Fruit fly (Drosophila melanogaster) whole organism, embryonic: Measurements from ENCODE around the gene CG15431.

ENCODE experiments used
- Atf6 ChIP-seq: fragments of 200-800 bp; sonication (Bioruptor generic); IDR thresholded peaks from 2 replicates; pipeline ENCODE4 v1.3.6; 2022; ENCODE audit warnings: missing biosample characterization, missing genetic modification characterization
- CG10209 ChIP-seq: fragments of 200-800 bp; sonication (Bioruptor generic); optimal IDR thresholded peaks from 3 replicates; lab custom pipeline; 2017; ENCODE audit warnings: missing biosample characterization, mild to moderate bottlenecking, missing genetic modification characterization, missing genetic modification reagents
- CG10431 ChIP-seq: fragments of 200-800 bp; sonication (Bioruptor generic); optimal IDR thresholded peaks from 3 replicates; lab custom pipeline; 2018; ENCODE audit warnings: missing biosample characterization, mild to moderate bottlenecking, missing genetic modification characterization
- CG12071 ChIP-seq: fragments of 200-800 bp; sonication (Bioruptor generic); optimal IDR thresholded peaks from 3 replicates; lab custom pipeline; 2018; ENCODE audit warnings: missing biosample characterization, mild to moderate bottlenecking, missing genetic modification characterization
- CG13624 ChIP-seq: fragments of 200-800 bp; sonication (Bioruptor generic); optimal IDR thresholded peaks from 2 replicates; lab custom pipeline; 2016; ENCODE audit warnings: missing biosample characterization, missing genetic modification characterization
- CG14014 ChIP-seq: fragments of 200-800 bp; sonication (Bioruptor generic); IDR thresholded peaks from 2 replicates; pipeline ENCODE4 v1.3.6; 2022; ENCODE audit warnings: missing biosample characterization, missing genetic modification characterization
- CG1529 ChIP-seq: fragments of 200-800 bp; sonication (Bioruptor generic); optimal IDR thresholded peaks from 3 replicates; lab custom pipeline; 2018; ENCODE audit warnings: missing biosample characterization, missing genetic modification characterization
- CG17612 ChIP-seq: fragments of 200-800 bp; sonication (Bioruptor generic); IDR thresholded peaks from 2 replicates; pipeline ENCODE4 v1.3.6; 2022; ENCODE audit warnings: missing biosample characterization, missing genetic modification characterization
- CG18011 ChIP-seq: fragments of 200-800 bp; sonication (Bioruptor generic); optimal IDR thresholded peaks from 2 replicates; lab custom pipeline; 2017; ENCODE audit warnings: missing biosample characterization, missing genetic modification characterization, mild to moderate bottlenecking, moderate library complexity, missing genotype
- CG2120 ChIP-seq: fragments of 200-800 bp; sonication (Bioruptor generic); optimal IDR thresholded peaks from 3 replicates; lab custom pipeline; 2016; ENCODE audit warnings: missing biosample characterization, missing genetic modification characterization
- CG3281 ChIP-seq: fragments of 200-800 bp; sonication (Bioruptor generic); optimal IDR thresholded peaks from 3 replicates; lab custom pipeline; 2017; ENCODE audit warnings: missing biosample characterization, mild to moderate bottlenecking, missing genetic modification characterization
- CG34224 ChIP-seq: fragments of 200-800 bp; sonication (Bioruptor generic); IDR thresholded peaks from 3 replicates; pipeline ENCODE4 v1.3.6; 2022; ENCODE audit warnings: missing biosample characterization, missing genetic modification characterization; ENCODE audit not compliant: partially characterized antibody
- CG5953 ChIP-seq: fragments of 200-800 bp; sonication (Bioruptor generic); IDR thresholded peaks from 2 replicates; pipeline ENCODE4 v1.3.6; 2022; ENCODE audit warnings: missing biosample characterization, missing genetic modification characterization
- CG6813 ChIP-seq: fragments of 200-800 bp; sonication (Bioruptor generic); optimal IDR thresholded peaks from 2 replicates; lab custom pipeline; 2017; ENCODE audit warnings: missing biosample characterization, missing genetic modification characterization, mild to moderate bottlenecking, moderate library complexity, missing genetic modification reagents
- CG9932 ChIP-seq: fragments of 200-800 bp; sonication (Bioruptor generic); IDR thresholded peaks from 2 replicates; pipeline ENCODE4 v1.3.6; 2022; ENCODE audit warnings: missing biosample characterization, missing genetic modification characterization
- D ChIP-seq, 2 experiments: fragments of 200-800 bp in 1 of 2; fragments of >200 bp in 1 of 2; sonication (Bioruptor generic) in 1 of 2; optimal IDR thresholded peaks; 2 replicates in 1 of 2; 3 replicates in 1 of 2; lab custom pipeline; 2017; ENCODE audit warnings: mild to moderate bottlenecking in 1 of 2, missing biosample characterization in 1 of 2, missing genetic modification characterization in 1 of 2, missing genetic modification reagents in 1 of 2
- Drgx ChIP-seq: fragments of 200-800 bp; sonication (Bioruptor generic); IDR thresholded peaks from 2 replicates; pipeline ENCODE4 v1.3.6; 2022; ENCODE audit warnings: missing biosample characterization, missing genetic modification characterization
- Med ChIP-seq: fragments of 200-800 bp; sonication (Bioruptor generic); peaks from one replicate; lab custom pipeline; 2016; ENCODE audit warnings: missing biosample characterization, missing genetic modification characterization, mild to moderate bottlenecking, inconsistent platforms, moderate library complexity
- Nf-YC ChIP-seq: fragments of 200-800 bp; optimal IDR thresholded peaks from 3 replicates; lab custom pipeline; 2019; ENCODE audit warnings: missing biosample characterization, mild to moderate bottlenecking, missing genetic modification characterization, moderate library complexity
- Sox100B ChIP-seq: fragments of 200-800 bp; sonication (Bioruptor generic); optimal IDR thresholded peaks from 3 replicates; lab custom pipeline; 2018; ENCODE audit warnings: missing biosample characterization, mild to moderate bottlenecking, missing genetic modification characterization
- Sry-β ChIP-seq: fragments of 200-800 bp; sonication (Bioruptor generic); optimal IDR thresholded peaks from 2 replicates; lab custom pipeline; 2018; ENCODE audit warnings: missing biosample characterization, mild to moderate bottlenecking, missing genetic modification characterization, moderate library complexity
- ac ChIP-seq: fragments of 200-800 bp; sonication (Bioruptor generic); optimal IDR thresholded peaks from 3 replicates; lab custom pipeline; 2017; ENCODE audit warnings: missing biosample characterization, mild to moderate bottlenecking, missing genetic modification characterization
- ase ChIP-seq: fragments of 200-800 bp; sonication (Bioruptor generic); IDR thresholded peaks from 3 replicates; pipeline ENCODE4 v1.3.6; 2022; ENCODE audit warnings: missing biosample characterization, missing genetic modification characterization
- ash1 ChIP-seq: fragments of 200-800 bp; sonication (Bioruptor generic); optimal IDR thresholded peaks from 2 replicates; lab custom pipeline; 2018; ENCODE audit warnings: missing biosample characterization, mild to moderate bottlenecking, missing genetic modification characterization
- caup ChIP-seq: fragments of 200-800 bp; sonication (Bioruptor generic); optimal IDR thresholded peaks from 3 replicates; lab custom pipeline; 2017; ENCODE audit warnings: missing biosample characterization, mild to moderate bottlenecking, missing genetic modification characterization, moderate library complexity; ENCODE audit not compliant: severe bottlenecking
- chinmo ChIP-seq: fragments of 200-800 bp; sonication (Bioruptor generic); IDR thresholded peaks from 4 replicates; pipeline ENCODE4 v1.3.6; 2022; ENCODE audit warnings: missing biosample characterization, missing genetic modification characterization; ENCODE audit not compliant: partially characterized antibody
- disco-r ChIP-seq: fragments of 200-800 bp; sonication (Bioruptor generic); optimal IDR thresholded peaks from 2 replicates; lab custom pipeline; 2016; ENCODE audit warnings: missing biosample characterization, missing genetic modification characterization
- dysf ChIP-seq: fragments of 200-800 bp; sonication (Bioruptor generic); IDR thresholded peaks from 3 replicates; pipeline ENCODE4 v1.3.6; 2022; ENCODE audit warnings: missing biosample characterization, missing genetic modification characterization
- gsb ChIP-seq: fragments of 200-800 bp; sonication (Bioruptor generic); IDR thresholded peaks from 2 replicates; pipeline ENCODE4 v1.3.6; 2022; ENCODE audit warnings: missing biosample characterization, missing genetic modification characterization
- kni ChIP-seq: fragments of 200-800 bp; sonication (Bioruptor generic); optimal IDR thresholded peaks from 3 replicates; lab custom pipeline; 2017; ENCODE audit warnings: mild to moderate bottlenecking, missing biosample characterization, missing genetic modification reagents, missing genetic modification characterization
- lbe ChIP-seq: fragments of 200-800 bp; sonication (Bioruptor generic); optimal IDR thresholded peaks from 2 replicates; lab custom pipeline; 2016; ENCODE audit warnings: missing biosample characterization, mild to moderate bottlenecking, missing genetic modification characterization
- luna ChIP-seq: fragments of 200-800 bp; sonication (Bioruptor generic); optimal IDR thresholded peaks from 2 replicates; lab custom pipeline; 2016; ENCODE audit warnings: missing biosample characterization, missing genetic modification characterization
- nau ChIP-seq: fragments of 200-800 bp; sonication (Bioruptor generic); optimal IDR thresholded peaks from 3 replicates; lab custom pipeline; 2017; ENCODE audit warnings: missing biosample characterization, mild to moderate bottlenecking, missing genetic modification characterization, missing genetic modification reagents
- nerfin-1 ChIP-seq: fragments of 200-800 bp; sonication (Bioruptor generic); optimal IDR thresholded peaks from 3 replicates; lab custom pipeline; 2019; ENCODE audit warnings: missing biosample characterization, mild to moderate bottlenecking, missing genetic modification characterization, moderate library complexity
- otp ChIP-seq: fragments of 200-800 bp; sonication (Bioruptor generic); IDR thresholded peaks from 3 replicates; pipeline ENCODE4, ENCODE4 v1.3.6; 2022; ENCODE audit warnings: missing biosample characterization, missing genetic modification characterization
- p53 ChIP-seq: fragments of 200-800 bp; sonication (Bioruptor generic); optimal IDR thresholded peaks from 2 replicates; lab custom pipeline; 2016; ENCODE audit warnings: missing biosample characterization, missing genetic modification characterization
- pan ChIP-seq, 4 experiments: fragments of >200 bp in 3 of 4; fragments of 200-800 bp in 1 of 4; sonication (Bioruptor generic) in 1 of 4; optimal IDR thresholded peaks in 3 of 4; IDR thresholded peaks in 1 of 4; 2 replicates each; pipeline versions ENCODE4 v1.3.6 to Lab custom; 2017 to 2022; ENCODE audit warnings: missing biosample characterization in 2 of 4, missing genetic modification characterization in 2 of 4, mixed read lengths in 1 of 4
- pros ChIP-seq: fragments of 200-800 bp; sonication (Bioruptor generic); optimal IDR thresholded peaks from 3 replicates; lab custom pipeline; 2019; ENCODE audit warnings: missing biosample characterization, mild to moderate bottlenecking, missing genetic modification characterization, moderate library complexity
- sd ChIP-seq: fragments of 200-800 bp; sonication (Bioruptor generic); optimal IDR thresholded peaks from 3 replicates; lab custom pipeline; 2018; ENCODE audit warnings: missing biosample characterization, mild to moderate bottlenecking, missing genetic modification characterization, moderate library complexity
- sens ChIP-seq: fragments of 200-800 bp; sonication (Bioruptor generic); peaks from one replicate; lab custom pipeline; 2016; ENCODE audit warnings: missing biosample characterization, missing genetic modification characterization
- sob ChIP-seq: fragments of 200-800 bp; sonication (Bioruptor generic); IDR thresholded peaks from 2 replicates; pipeline ENCODE4 v1.3.6; 2022; ENCODE audit warnings: missing biosample characterization, missing genetic modification characterization
- sr ChIP-seq: fragments of 200-800 bp; sonication (Bioruptor generic); IDR thresholded peaks from 3 replicates; pipeline ENCODE4 v1.3.6; 2022; ENCODE audit warnings: missing biosample characterization, missing genetic modification characterization
- tup ChIP-seq: fragments of 200-800 bp; sonication (Bioruptor generic); optimal IDR thresholded peaks from 2 replicates; lab custom pipeline; 2016; ENCODE audit warnings: missing biosample characterization, mild to moderate bottlenecking, missing genetic modification characterization, moderate library complexity
- unc-4 ChIP-seq: fragments of 200-800 bp; sonication (Bioruptor generic); IDR thresholded peaks from 2 replicates; pipeline ENCODE4 v1.3.6; 2022; ENCODE audit warnings: missing biosample characterization, missing genetic modification characterization; ENCODE audit not compliant: partially characterized antibody
- unpg ChIP-seq: fragments of 200-800 bp; sonication (Bioruptor generic); optimal IDR thresholded peaks from 3 replicates; lab custom pipeline; 2018; ENCODE audit warnings: missing biosample characterization, mild to moderate bottlenecking, missing genetic modification characterization, moderate library complexity
- zf30C ChIP-seq: fragments of 200-800 bp; sonication (Bioruptor generic); optimal IDR thresholded peaks from 3 replicates; lab custom pipeline; 2018; ENCODE audit warnings: missing biosample characterization, mild to moderate bottlenecking, missing genetic modification characterization

CG15431 gene

dm6 chr2L:4375035-4376009 is 65.8 kb downstream of the CG15431 start:
- peak; percentile 43 for TF ChIP-seq CG10431 (GFP tag; lab: Kevin White, UChicago)
- 0 out of 2 replicates have a peak, but pooled peaks have one; percentile 26 for TF ChIP-seq gsb (GFP tag; lab: Robert Waterston, UW)
- no peak for TF ChIP-seq pros (GFP tag; lab: Kevin White, UChicago)
- no peak for TF ChIP-seq Nf-YC
- peak; percentile 39 for TF ChIP-seq CG6813 (GFP tag; lab: Kevin White, UChicago)
- TF ChIP-seq D (optimal IDR thresholded peaks at IDR 0.05; lab: Kevin White, UChicago), result no peak
- peak; percentile 6 for TF ChIP-seq D (GFP tag; optimal IDR thresholded peaks at IDR 0.05; lab: Kevin White, UChicago)
- TF ChIP-seq CG13624 (GFP tag; lab: Kevin White, UChicago), result no peak
- no peak for TF ChIP-seq CG18011 (GFP tag; lab: Kevin White, UChicago)
- peak; percentile 2 for TF ChIP-seq nerfin-1
- TF ChIP-seq unc-4 (GFP tag; lab: Robert Waterston, UW), result no peak
- no peak for TF ChIP-seq p53 (GFP tag; lab: Kevin White, UChicago)
- peak; percentile 38 for TF ChIP-seq sens (GFP tag; lab: Kevin White, UChicago)
- 0 out of 4 replicates have a peak, but pooled peaks have one; percentile 29 for TF ChIP-seq chinmo (GFP tag; lab: Robert Waterston, UW)
- no peak for TF ChIP-seq ash1 (GFP tag; lab: Kevin White, UChicago)
- TF ChIP-seq ac, result peak; percentile 89
- TF ChIP-seq unpg, result peak; percentile 12
- TF ChIP-seq CG10209 (GFP tag; lab: Kevin White, UChicago), result peak; percentile 4
- no peak for TF ChIP-seq tup (GFP tag; lab: Kevin White, UChicago)
- 0 out of 3 replicates have a peak, but pooled peaks have one; percentile 17 for TF ChIP-seq dysf (GFP tag; lab: Robert Waterston, UW)
- no peak for TF ChIP-seq Sox100B (GFP tag; lab: Kevin White, UChicago)
- no peak for TF ChIP-seq CG34224 (GFP tag; lab: Robert Waterston, UW)
- 0 out of 2 replicates have a peak, but pooled peaks have one; percentile 26 for TF ChIP-seq CG14014 (GFP tag; lab: Robert Waterston, UW)
- TF ChIP-seq luna (GFP tag; lab: Kevin White, UChicago), result no peak
- TF ChIP-seq Atf6 (GFP tag; lab: Robert Waterston, UW), result no peak
- no peak for TF ChIP-seq lbe (GFP tag; lab: Kevin White, UChicago)
- TF ChIP-seq sob, result peak; percentile 46
- TF ChIP-seq CG12071, result no peak
- no peak for TF ChIP-seq caup (GFP tag; lab: Kevin White, UChicago)
- peak; percentile 81 for TF ChIP-seq sd (tag; lab: Kevin White, UChicago)
- peak; percentile 84 for TF ChIP-seq Med (GFP tag; lab: Kevin White, UChicago)
- peak; percentile 23 for TF ChIP-seq Drgx (GFP tag; lab: Robert Waterston, UW)
- no peak for TF ChIP-seq zf30C (GFP tag; lab: Kevin White, UChicago)
- TF ChIP-seq pan (optimal IDR thresholded peaks at IDR 0.05; lab: Kevin White, UChicago), result no peak
- TF ChIP-seq pan (GFP tag; optimal IDR thresholded peaks at IDR 0.05 in 1 of 2, IDR thresholded peaks at IDR 0.05 in 1 of 2), result no peak
- peak; percentile 54; the same call in 1 of the 3 replicates for TF ChIP-seq otp (GFP tag; lab: Robert Waterston, UW)
- no peak for TF ChIP-seq sr (GFP tag; lab: Robert Waterston, UW)
- TF ChIP-seq CG9932 (GFP tag; lab: Robert Waterston, UW), result peak; percentile 32; the same call in 1 of the 2 replicates
- peak; percentile 43 for TF ChIP-seq kni (GFP tag; lab: Kevin White, UChicago)
- TF ChIP-seq CG5953 (GFP tag; lab: Robert Waterston, UW), result peak; percentile 55; the same call in 1 of the 2 replicates
- 0 out of 3 replicates have a peak, but pooled peaks have one; percentile 12 for TF ChIP-seq ase
- no peak for TF ChIP-seq CG3281 (GFP tag; lab: Kevin White, UChicago)
- TF ChIP-seq Sry-β (GFP tag; lab: Kevin White, UChicago), result no peak
- peak; percentile 22; the same call in 1 of the 2 replicates for TF ChIP-seq CG17612 (GFP tag; lab: Robert Waterston, UW)
- TF ChIP-seq nau (GFP tag; lab: Kevin White, UChicago), result peak; percentile 12
- TF ChIP-seq CG2120 (GFP tag; lab: Kevin White, UChicago), result peak; percentile 1
- no peak for TF ChIP-seq CG1529 (GFP tag; lab: Kevin White, UChicago)
- no peak for TF ChIP-seq disco-r (GFP tag; lab: Kevin White, UChicago)
